Fruit fly (Drosophila melanogaster): ENCODE data around the gene Grip71.

The Grip71 gene

DNA sequence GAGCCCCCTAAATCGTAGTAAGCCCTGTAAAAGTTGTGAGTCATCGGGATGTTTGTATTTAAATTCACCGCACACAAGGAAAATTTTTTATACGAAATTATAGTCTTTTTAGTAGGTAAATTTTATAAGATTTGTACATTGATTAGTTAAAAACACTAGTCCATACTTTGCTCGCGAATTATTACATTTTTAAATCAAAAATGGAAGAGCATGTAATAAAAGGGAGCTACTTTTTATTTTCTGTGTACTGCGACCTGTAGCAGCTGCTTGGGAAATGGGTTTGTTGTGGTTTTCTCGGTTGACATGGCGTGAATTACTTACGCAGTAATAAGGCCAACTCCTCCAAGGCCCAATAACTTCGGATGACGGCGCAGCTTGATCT, 13.9 kb upstream of the Grip71 start (continued):
- no peak for TF ChIP-seq CG1233 (GFP tag; optimal IDR thresholded peaks at IDR 0.05)
- no peak for TF ChIP-seq Dip2 (GFP tag; IDR thresholded peaks at IDR 0.05)
- no peak for TF ChIP-seq Sry-δ (GFP tag; optimal IDR thresholded peaks at IDR 0.05)
- TF ChIP-seq sens-2 (GFP tag; IDR thresholded peaks at IDR 0.05), result peak; percentile 20; the same call in 1 of the 2 replicates
- TF ChIP-seq Doc2 (GFP tag; IDR thresholded peaks at IDR 0.05), result no peak
- TF ChIP-seq CrebB (tag; optimal IDR thresholded peaks at IDR 0.05), result no peak
- peak; percentile 51 for TF ChIP-seq PHDP (tag; optimal IDR thresholded peaks at IDR 0.05)
- TF ChIP-seq Rfx (GFP tag; IDR thresholded peaks at IDR 0.05), result peak; percentile 80
- 0 out of 3 replicates have a peak, but pooled peaks have one; percentile 22 for TF ChIP-seq B-H1 (GFP tag; IDR thresholded peaks at IDR 0.05)
- TF ChIP-seq slp2 (GFP tag; optimal IDR thresholded peaks at IDR 0.05), result no peak
- no peak for TF ChIP-seq CG15514 (GFP tag; optimal IDR thresholded peaks at IDR 0.05)
- no peak for TF ChIP-seq CkIIα-i1 (GFP tag; IDR thresholded peaks at IDR 0.05)
- no peak for TF ChIP-seq Opbp (GFP tag; IDR thresholded peaks at IDR 0.05; ENCODE audit: partially characterized antibody)
- TF ChIP-seq hbn (GFP tag; IDR thresholded peaks at IDR 0.05; ENCODE audit: partially characterized antibody), result no peak
- TF ChIP-seq CG17359 (tag; optimal IDR thresholded peaks at IDR 0.05), result peak; percentile 10
- no peak for TF ChIP-seq Mes4 (GFP tag; optimal IDR thresholded peaks at IDR 0.05)
- TF ChIP-seq toy (GFP tag; IDR thresholded peaks at IDR 0.05), result no peak
- no peak for TF ChIP-seq Poxn (GFP tag; IDR thresholded peaks at IDR 0.05)
- TF ChIP-seq CG4404 (GFP tag; IDR thresholded peaks at IDR 0.05), result no peak
- no peak for TF ChIP-seq CG18764 (GFP tag; optimal IDR thresholded peaks at IDR 0.05)
- no peak for TF ChIP-seq Hand (GFP tag; optimal IDR thresholded peaks at IDR 0.05)
- TF ChIP-seq zen (tag; optimal IDR thresholded peaks at IDR 0.05), result no peak
- TF ChIP-seq dati (GFP tag; IDR thresholded peaks at IDR 0.05), result no peak
- TF ChIP-seq zfh2 (GFP tag; optimal IDR thresholded peaks at IDR 0.05), result no peak
- TF ChIP-seq en (GFP tag; optimal IDR thresholded peaks at IDR 0.05), result no peak
- TF ChIP-seq Hr39 (optimal IDR thresholded peaks at IDR 0.05), result no peak
- no peak for TF ChIP-seq Hr3 (GFP tag; optimal IDR thresholded peaks at IDR 0.05)
- no peak for TF ChIP-seq bbx (GFP tag; IDR thresholded peaks at IDR 0.05; ENCODE audit: partially characterized antibody)
- no peak for TF ChIP-seq HmgD (GFP tag; optimal IDR thresholded peaks at IDR 0.05)
- TF ChIP-seq CG6654 (GFP tag; optimal IDR thresholded peaks at IDR 0.05), result no peak
- no peak for TF ChIP-seq CG18599 (GFP tag; optimal IDR thresholded peaks at IDR 0.05)
- TF ChIP-seq Jarid2 (GFP tag; optimal IDR thresholded peaks at IDR 0.05), result no peak
- TF ChIP-seq jigr1 (GFP tag; IDR thresholded peaks at IDR 0.05), result no peak
- no peak for TF ChIP-seq crc (GFP tag; optimal IDR thresholded peaks at IDR 0.05)
- no peak for TF ChIP-seq exex (tag; optimal IDR thresholded peaks at IDR 0.05)
- no peak for TF ChIP-seq CG12659 (GFP tag; optimal IDR thresholded peaks at IDR 0.05)
- TF ChIP-seq CG2120 (GFP tag; optimal IDR thresholded peaks at IDR 0.05), result no peak
- TF ChIP-seq CG15601 (tag; optimal IDR thresholded peaks at IDR 0.05), result no peak
- no peak for TF ChIP-seq CG17186 (GFP tag; optimal IDR thresholded peaks at IDR 0.05)
- TF ChIP-seq CG8478 (optimal IDR thresholded peaks at IDR 0.05), result no peak
- TF ChIP-seq Usf (GFP tag; optimal IDR thresholded peaks at IDR 0.05), result no peak
- TF ChIP-seq Adf1 (GFP tag; IDR thresholded peaks at IDR 0.05), result 0 out of 2 replicates have a peak, but pooled peaks have one; percentile 4
- peak; percentile 3 for TF ChIP-seq fd3F (GFP tag; optimal IDR thresholded peaks at IDR 0.05)
- TF ChIP-seq CG31365 (tag; optimal IDR thresholded peaks at IDR 0.05), result no peak
- TF ChIP-seq pfk (GFP tag; optimal IDR thresholded peaks at IDR 0.05), result no peak
- TF ChIP-seq CG11696 (GFP tag; IDR thresholded peaks at IDR 0.05), result peak; percentile 27; the same call in 1 of the 2 replicates
- TF ChIP-seq pb (GFP tag; optimal IDR thresholded peaks at IDR 0.05), result no peak
- TF ChIP-seq CG14441 (GFP tag; IDR thresholded peaks at IDR 0.05), result peak; percentile 35; the same call in 1 of the 2 replicates
- TF ChIP-seq psq (GFP tag; optimal IDR thresholded peaks at IDR 0.05), result no peak
- TF ChIP-seq jumu (GFP tag; optimal IDR thresholded peaks at IDR 0.05), result no peak
- no peak for TF ChIP-seq CG4854 (GFP tag; optimal IDR thresholded peaks at IDR 0.05)
- no peak; the same call in 1 of the 2 replicates for TF ChIP-seq CG10366 (GFP tag; IDR thresholded peaks at IDR 0.05)
- no peak for TF ChIP-seq CG32532 (GFP tag; IDR thresholded peaks at IDR 0.05)
